Fruit fly (Drosophila melanogaster): ENCODE measurements around the gene CG32641.

Gene CG32641

DNA sequence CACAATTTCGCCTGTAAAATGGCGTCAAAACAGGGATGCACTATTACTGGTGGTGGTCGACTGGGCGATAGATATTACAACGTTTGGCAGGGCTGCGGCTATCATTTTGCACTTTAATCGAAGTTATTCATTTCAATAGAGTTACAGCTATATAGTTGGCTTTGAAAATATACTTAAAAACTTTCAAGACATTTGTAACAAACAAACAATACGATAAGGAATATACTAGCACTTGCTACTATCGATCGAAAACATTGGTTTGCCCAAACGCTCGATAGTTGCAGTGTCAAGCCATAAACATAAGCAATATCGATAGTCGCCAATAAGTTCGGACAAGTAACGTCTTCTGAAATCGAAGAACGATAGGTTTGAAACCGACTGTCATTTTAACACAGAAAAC lies 24.8 kb upstream of the CG32641 start, which contains the start of the genes Bap60 and CG12096 (continued):
- peak; percentile 68 for TF ChIP-seq CG15514 (GFP tag; optimal IDR thresholded peaks at IDR 0.05)
- TF ChIP-seq CG10543 (GFP tag; optimal IDR thresholded peaks at IDR 0.05) = peak; percentile 73
- peak; percentile 97 for TF ChIP-seq BEAF-32 (GFP tag; optimal IDR thresholded peaks at IDR 0.05)
- peak; percentile 81 for TF ChIP-seq maf-S (GFP tag; optimal IDR thresholded peaks at IDR 0.05)
- TF ChIP-seq CG8281 (tag; optimal IDR thresholded peaks at IDR 0.05) = peak; percentile 39
- peak; percentile 44 for TF ChIP-seq CG3065 (GFP tag; optimal IDR thresholded peaks at IDR 0.05)
- TF ChIP-seq CG18764 (GFP tag; optimal IDR thresholded peaks at IDR 0.05) = peak; percentile 46
- TF ChIP-seq CG6765 (GFP tag; optimal IDR thresholded peaks at IDR 0.05) = no peak
- peak; percentile 82 for TF ChIP-seq CG30403 (GFP tag; optimal IDR thresholded peaks at IDR 0.05)
- TF ChIP-seq Ravus (GFP tag; IDR thresholded peaks at IDR 0.05) = no peak
- peak; percentile 67 for TF ChIP-seq CG1792 (GFP tag; optimal IDR thresholded peaks at IDR 0.05)
- no peak for TF ChIP-seq tap (tag; optimal IDR thresholded peaks at IDR 0.05)
- no peak for TF ChIP-seq scrt (GFP tag; optimal IDR thresholded peaks at IDR 0.05)
- peak; percentile 68 for TF ChIP-seq CG6689 (GFP tag; IDR thresholded peaks at IDR 0.05)
- no peak for TF ChIP-seq Hmr (GFP tag; optimal IDR thresholded peaks at IDR 0.05)
- TF ChIP-seq CG18599 (GFP tag; optimal IDR thresholded peaks at IDR 0.05) = no peak
- peak; percentile 11 for TF ChIP-seq sima (GFP tag; optimal IDR thresholded peaks at IDR 0.05)
- no peak for TF ChIP-seq Doc2 (GFP tag; IDR thresholded peaks at IDR 0.05)
- peak; percentile 74 for TF ChIP-seq NfI (GFP tag; optimal IDR thresholded peaks at IDR 0.05)
- TF ChIP-seq CG15011 (GFP tag; optimal IDR thresholded peaks at IDR 0.05) = no peak
- peak; percentile 27 for TF ChIP-seq CG11398 (GFP tag; optimal IDR thresholded peaks at IDR 0.05)
- TF ChIP-seq Hmx (GFP tag; optimal IDR thresholded peaks at IDR 0.05) = no peak
- peak; percentile 76 for TF ChIP-seq Ptx1 (GFP tag; IDR thresholded peaks at IDR 0.05)
- no peak for TF ChIP-seq pan (optimal IDR thresholded peaks at IDR 0.05)
- TF ChIP-seq pan (GFP tag; optimal IDR thresholded peaks at IDR 0.05 in 1 of 2, IDR thresholded peaks at IDR 0.05 in 1 of 2) = peak in 1 of 2 experiments; percentile 37
- TF ChIP-seq CG5953 (GFP tag; IDR thresholded peaks at IDR 0.05) = no peak
- peak; percentile 81 for TF ChIP-seq CG7963 (GFP tag; IDR thresholded peaks at IDR 0.05; ENCODE audit: partially characterized antibody)
- no peak for TF ChIP-seq nom (GFP tag; optimal IDR thresholded peaks at IDR 0.05)
- TF ChIP-seq Dad (GFP tag; optimal IDR thresholded peaks at IDR 0.05) = peak; percentile 72
- TF ChIP-seq CG17612 (GFP tag; IDR thresholded peaks at IDR 0.05) = no peak
- peak; percentile 26 for TF ChIP-seq jing (GFP tag; optimal IDR thresholded peaks at IDR 0.05)
- peak in 1 of 2 experiments; percentile 65 for TF ChIP-seq bsh (GFP tag; optimal IDR thresholded peaks at IDR 0.05)
- peak; percentile 98 for TF ChIP-seq Sry-δ (GFP tag; optimal IDR thresholded peaks at IDR 0.05)
- peak; percentile 64 for TF ChIP-seq CG7372 (GFP tag; IDR thresholded peaks at IDR 0.05)
- TF ChIP-seq sqz (GFP tag; optimal IDR thresholded peaks at IDR 0.05) = no peak
- peak; percentile 43 for TF ChIP-seq gfzf (GFP tag; optimal IDR thresholded peaks at IDR 0.05)
- no peak for TF ChIP-seq grn (GFP tag; optimal IDR thresholded peaks at IDR 0.05)
- peak; percentile 21 for TF ChIP-seq CG1529 (GFP tag; optimal IDR thresholded peaks at IDR 0.05)
- no peak for TF ChIP-seq sr (GFP tag; IDR thresholded peaks at IDR 0.05)
- TF ChIP-seq Hr78 (GFP tag; optimal IDR thresholded peaks at IDR 0.05) = no peak
- no peak for TF ChIP-seq tio (GFP tag; optimal IDR thresholded peaks at IDR 0.05)
- TF ChIP-seq CG30431 (GFP tag; optimal IDR thresholded peaks at IDR 0.05) = peak; percentile 52
- no peak for TF ChIP-seq trh (GFP tag; optimal IDR thresholded peaks at IDR 0.05)
- peak; percentile 78 for TF ChIP-seq CG15696 (tag; optimal IDR thresholded peaks at IDR 0.05)
- TF ChIP-seq btn (GFP tag; optimal IDR thresholded peaks at IDR 0.05) = peak; percentile 34
- no peak for TF ChIP-seq Oaz (GFP tag; IDR thresholded peaks at IDR 0.05)
- TF ChIP-seq CG2199 (GFP tag; IDR thresholded peaks at IDR 0.05) = no peak
- peak; percentile 16 for TF ChIP-seq CG10462 (GFP tag; optimal IDR thresholded peaks at IDR 0.05)
- peak; percentile 56 for TF ChIP-seq fd96Cb (tag; optimal IDR thresholded peaks at IDR 0.05)
- TF ChIP-seq wek (GFP tag; optimal IDR thresholded peaks at IDR 0.05) = no peak
- TF ChIP-seq CG3838 (GFP tag; optimal IDR thresholded peaks at IDR 0.05) = no peak

All from whole organism, embryonic.